Fruit fly (Drosophila melanogaster) whole organism, embryonic: ENCODE measurements around the gene CG14647.

Source experiments
- C15 ChIP-seq: fragments of 200-800 bp; sonication (Bioruptor generic); IDR thresholded peaks from 3 replicates; pipeline ENCODE4 v1.3.6; 2022; ENCODE audit warnings: missing biosample characterization, missing genetic modification characterization
- CG11696 ChIP-seq: fragments of 200-800 bp; sonication (Bioruptor generic); IDR thresholded peaks from 2 replicates; pipeline ENCODE4 v1.3.6; 2022; ENCODE audit warnings: missing biosample characterization, missing genetic modification characterization
- CG12071 ChIP-seq: fragments of 200-800 bp; sonication (Bioruptor generic); optimal IDR thresholded peaks from 3 replicates; lab custom pipeline; 2018; ENCODE audit warnings: missing biosample characterization, mild to moderate bottlenecking, missing genetic modification characterization
- CG12219 ChIP-seq: fragments of 200-800 bp; sonication (Bioruptor generic); optimal IDR thresholded peaks from 3 replicates; lab custom pipeline; 2018; ENCODE audit warnings: missing biosample characterization, mild to moderate bottlenecking, missing genetic modification characterization
- CG12299 ChIP-seq: fragments of 200-800 bp; sonication (Bioruptor generic); optimal IDR thresholded peaks from 2 replicates; lab custom pipeline; 2018; ENCODE audit warnings: missing biosample characterization, mild to moderate bottlenecking, missing genetic modification characterization
- CG12391 ChIP-seq: fragments of 200-800 bp; sonication (Bioruptor generic); optimal IDR thresholded peaks from 3 replicates; lab custom pipeline; 2018; ENCODE audit warnings: missing biosample characterization, mild to moderate bottlenecking, missing genetic modification characterization, moderate library complexity
- CG14667 ChIP-seq: fragments of 200-800 bp; sonication (Bioruptor generic); IDR thresholded peaks from 2 replicates; pipeline ENCODE4 v1.3.6; 2022; ENCODE audit warnings: missing biosample characterization, missing genetic modification characterization
- CG17912 ChIP-seq: fragments of 200-800 bp; sonication (Bioruptor generic); optimal IDR thresholded peaks from 2 replicates; lab custom pipeline; 2018; ENCODE audit warnings: missing biosample characterization, mild to moderate bottlenecking, missing genetic modification characterization
- CG18476 ChIP-seq: fragments of 200-800 bp; sonication (Bioruptor generic); optimal IDR thresholded peaks from 2 replicates; lab custom pipeline; 2016; ENCODE audit warnings: missing biosample characterization, mild to moderate bottlenecking, missing genetic modification characterization
- CG3163 ChIP-seq: fragments of 200-800 bp; sonication (Bioruptor generic); optimal IDR thresholded peaks from 3 replicates; lab custom pipeline; 2016; ENCODE audit warnings: missing biosample characterization, missing genetic modification characterization
- CG32532 ChIP-seq: fragments of 200-800 bp; sonication (Bioruptor generic); IDR thresholded peaks from 2 replicates; pipeline ENCODE4 v1.3.6; 2022; ENCODE audit warnings: missing biosample characterization, missing genetic modification characterization
- CG3281 ChIP-seq: fragments of 200-800 bp; sonication (Bioruptor generic); optimal IDR thresholded peaks from 3 replicates; lab custom pipeline; 2017; ENCODE audit warnings: missing biosample characterization, mild to moderate bottlenecking, missing genetic modification characterization
- CG4360 ChIP-seq: fragments of 200-800 bp; sonication (Bioruptor generic); IDR thresholded peaks from 2 replicates; pipeline ENCODE4 v1.3.6; 2022; ENCODE audit warnings: missing biosample characterization, missing genetic modification characterization
- CG5245 ChIP-seq: fragments of 200-800 bp; sonication (Bioruptor generic); optimal IDR thresholded peaks from 3 replicates; lab custom pipeline; 2016; ENCODE audit warnings: missing biosample characterization, missing genetic modification characterization
- CG6813 ChIP-seq: fragments of 200-800 bp; sonication (Bioruptor generic); optimal IDR thresholded peaks from 2 replicates; lab custom pipeline; 2017; ENCODE audit warnings: missing biosample characterization, missing genetic modification characterization, mild to moderate bottlenecking, moderate library complexity, missing genetic modification reagents
- CG7556 ChIP-seq: fragments of 200-800 bp; sonication (Bioruptor generic); optimal IDR thresholded peaks from 2 replicates; lab custom pipeline; 2017; ENCODE audit warnings: missing biosample characterization, mild to moderate bottlenecking, missing genetic modification characterization
- CG7745 ChIP-seq: fragments of 200-800 bp; sonication (Bioruptor generic); optimal IDR thresholded peaks from 2 replicates; lab custom pipeline; 2018; ENCODE audit warnings: missing biosample characterization, mild to moderate bottlenecking, missing genetic modification characterization, moderate library complexity
- CG7786 ChIP-seq: fragments of 200-800 bp; sonication (Bioruptor generic); optimal IDR thresholded peaks from 2 replicates; lab custom pipeline; 2016; ENCODE audit warnings: missing biosample characterization, missing genetic modification characterization
- CG7963 ChIP-seq: fragments of 200-800 bp; sonication (Bioruptor generic); IDR thresholded peaks from 3 replicates; pipeline ENCODE4 v1.3.6; 2022; ENCODE audit warnings: missing biosample characterization, missing genetic modification characterization; ENCODE audit not compliant: partially characterized antibody
- CG8765 ChIP-seq: fragments of 200-800 bp; sonication (Bioruptor generic); IDR thresholded peaks from 2 replicates; pipeline ENCODE4 v1.3.6; 2022; ENCODE audit warnings: missing biosample characterization, missing genetic modification characterization
- CG9437 ChIP-seq: fragments of 200-800 bp; sonication (Bioruptor generic); optimal IDR thresholded peaks from 2 replicates; lab custom pipeline; 2018; ENCODE audit warnings: missing biosample characterization, mild to moderate bottlenecking, missing genetic modification characterization
- CG9609 ChIP-seq: fragments of 200-800 bp; sonication (Bioruptor generic); optimal IDR thresholded peaks from 3 replicates; lab custom pipeline; 2016; ENCODE audit warnings: missing biosample characterization, missing genetic modification characterization
- CrebB ChIP-seq: fragments of 200-800 bp; sonication (Bioruptor generic); optimal IDR thresholded peaks from 3 replicates; lab custom pipeline; 2018; ENCODE audit warnings: missing biosample characterization, mild to moderate bottlenecking, missing genetic modification characterization
- Dip3 ChIP-seq: fragments of 200-800 bp; sonication (Bioruptor generic); optimal IDR thresholded peaks from 3 replicates; lab custom pipeline; 2016; ENCODE audit warnings: missing biosample characterization, missing genetic modification characterization
- Fer3 ChIP-seq: fragments of 200-800 bp; sonication (Bioruptor generic); optimal IDR thresholded peaks from 2 replicates; lab custom pipeline; 2018; ENCODE audit warnings: missing biosample characterization, mild to moderate bottlenecking, missing genetic modification characterization, moderate library complexity
- HLH4C ChIP-seq: fragments of 200-800 bp; sonication (Bioruptor generic); IDR thresholded peaks from 3 replicates; pipeline ENCODE4 v1.3.6; 2022; ENCODE audit warnings: missing biosample characterization, missing genetic modification characterization; ENCODE audit not compliant: partially characterized antibody
- Mes4 ChIP-seq: fragments of 200-800 bp; sonication (Bioruptor generic); optimal IDR thresholded peaks from 2 replicates; lab custom pipeline; 2016; ENCODE audit warnings: missing biosample characterization, missing genetic modification characterization
- Optix ChIP-seq: fragments of 200-800 bp; sonication (Bioruptor generic); IDR thresholded peaks from 3 replicates; pipeline ENCODE4 v1.3.6; 2022; ENCODE audit warnings: missing biosample characterization, missing genetic modification characterization
- Ptx1 ChIP-seq: fragments of 200-800 bp; sonication (Bioruptor generic); IDR thresholded peaks from 2 replicates; pipeline ENCODE4 v1.3.6; 2022; ENCODE audit warnings: missing biosample characterization, missing genetic modification characterization
- Sox100B ChIP-seq: fragments of 200-800 bp; sonication (Bioruptor generic); optimal IDR thresholded peaks from 3 replicates; lab custom pipeline; 2018; ENCODE audit warnings: missing biosample characterization, mild to moderate bottlenecking, missing genetic modification characterization
- Taf1 ChIP-seq: fragments of 200-800 bp; sonication (Bioruptor generic); IDR thresholded peaks from 2 replicates; pipeline ENCODE4 v1.3.6; 2022; ENCODE audit warnings: missing biosample characterization, missing genetic modification characterization
- Usf ChIP-seq: fragments of 200-800 bp; sonication (Bioruptor generic); optimal IDR thresholded peaks from 2 replicates; lab custom pipeline; 2017; ENCODE audit warnings: missing genotype, missing biosample characterization, missing genetic modification characterization
- ato ChIP-seq: fragments of 200-800 bp; sonication (Bioruptor generic); IDR thresholded peaks from 2 replicates; pipeline ENCODE4 v1.3.6; 2022; ENCODE audit warnings: missing biosample characterization, missing genetic modification characterization; ENCODE audit not compliant: partially characterized antibody
- dmrt99B ChIP-seq: fragments of 200-800 bp; sonication (Bioruptor generic); optimal IDR thresholded peaks from 2 replicates; lab custom pipeline; 2018; ENCODE audit warnings: missing biosample characterization, mild to moderate bottlenecking, missing genetic modification characterization, moderate library complexity
- exex ChIP-seq: fragments of 200-800 bp; sonication (Bioruptor generic); optimal IDR thresholded peaks from 4 replicates; lab custom pipeline; 2018; ENCODE audit warnings: missing biosample characterization, mild to moderate bottlenecking, missing genetic modification characterization, moderate library complexity
- jigr1 ChIP-seq: fragments of 200-800 bp; sonication (Bioruptor generic); IDR thresholded peaks from 3 replicates; pipeline ENCODE4 v1.3.6; 2022; ENCODE audit warnings: missing biosample characterization, missing genetic modification characterization
- jumu ChIP-seq: fragments of 200-800 bp; sonication (Bioruptor generic); optimal IDR thresholded peaks from 3 replicates; lab custom pipeline; 2016; ENCODE audit warnings: missing biosample characterization, missing genetic modification characterization
- knrl ChIP-seq: fragments of 200-800 bp; sonication (Bioruptor generic); IDR thresholded peaks from 3 replicates; pipeline ENCODE4 v1.3.6; 2022; ENCODE audit warnings: missing biosample characterization, missing genetic modification characterization; ENCODE audit not compliant: partially characterized antibody
- lmd ChIP-seq: fragments of 200-800 bp; sonication (Bioruptor generic); IDR thresholded peaks from 2 replicates; pipeline ENCODE4 v1.3.6; 2022; ENCODE audit warnings: missing biosample characterization, missing genetic modification characterization
- mam ChIP-seq: fragments of 200-800 bp; sonication (Bioruptor generic); optimal IDR thresholded peaks from 3 replicates; lab custom pipeline; 2016; ENCODE audit warnings: missing biosample characterization, missing genetic modification characterization
- nau ChIP-seq: fragments of 200-800 bp; sonication (Bioruptor generic); optimal IDR thresholded peaks from 3 replicates; lab custom pipeline; 2017; ENCODE audit warnings: missing biosample characterization, mild to moderate bottlenecking, missing genetic modification characterization, missing genetic modification reagents
- nerfin-1 ChIP-seq: fragments of 200-800 bp; sonication (Bioruptor generic); optimal IDR thresholded peaks from 3 replicates; lab custom pipeline; 2019; ENCODE audit warnings: missing biosample characterization, mild to moderate bottlenecking, missing genetic modification characterization, moderate library complexity
- peb ChIP-seq: fragments of 200-800 bp; sonication (Bioruptor generic); IDR thresholded peaks from 2 replicates; pipeline ENCODE4 v1.3.6; 2022; ENCODE audit warnings: missing biosample characterization, missing genetic modification characterization
- pnt ChIP-seq: fragments of 200-800 bp; sonication (Bioruptor generic); optimal IDR thresholded peaks from 3 replicates; lab custom pipeline; 2016; ENCODE audit warnings: missing biosample characterization, missing genetic modification characterization
- pzg ChIP-seq: fragments of 200-800 bp; sonication (Bioruptor generic); optimal IDR thresholded peaks from 3 replicates; lab custom pipeline; 2018; ENCODE audit warnings: missing biosample characterization, mild to moderate bottlenecking, missing genetic modification characterization, moderate library complexity
- shn ChIP-seq: fragments of 200-800 bp; sonication (Bioruptor generic); optimal IDR thresholded peaks from 3 replicates; lab custom pipeline; 2016; ENCODE audit warnings: missing biosample characterization, missing genetic modification characterization
- sima ChIP-seq: fragments of 200-800 bp; sonication (Bioruptor generic); optimal IDR thresholded peaks from 2 replicates; lab custom pipeline; 2016; ENCODE audit warnings: missing biosample characterization, missing genetic modification characterization
- ssp ChIP-seq: fragments of 200-800 bp; sonication (Bioruptor generic); IDR thresholded peaks from 2 replicates; pipeline ENCODE4 v1.3.6; 2022; ENCODE audit warnings: missing biosample characterization, missing genetic modification characterization
- toy ChIP-seq: fragments of 200-800 bp; sonication (Bioruptor generic); IDR thresholded peaks from 2 replicates; pipeline ENCODE4 v1.3.6; 2022; ENCODE audit warnings: missing biosample characterization, missing genetic modification characterization
- ttk ChIP-seq: fragments of 200-800 bp; sonication (Bioruptor generic); IDR thresholded peaks from 2 replicates; pipeline ENCODE4 v2.1.2; 2022; ENCODE audit warnings: missing biosample characterization, missing genetic modification characterization

The CG14647 gene

dm6 chr3R:4402884-4403705 lies 2.8 kb downstream of the CG14647 start, which contains the start of gene lost (continued):
- TF ChIP-seq shn (GFP tag; lab: Kevin White, UChicago) (peak; percentile 32), CrebB (tag; lab: Kevin White, UChicago) (peak; percentile 21), CG3281 (peak; percentile 33), HLH4C (GFP tag; lab: Robert Waterston, UW) (peak; percentile 96), C15 (no peak), Ptx1 (GFP tag; lab: Robert Waterston, UW) (peak; percentile 25; the same call in 1 of the 2 replicates), CG7745 (tag; lab: Kevin White, UChicago) (no peak), Usf (GFP tag; lab: Kevin White, UChicago) (no peak), jumu (no peak), CG5245 (GFP tag; lab: Kevin White, UChicago) (no peak), CG4360 (no peak), pnt (GFP tag; lab: Kevin White, UChicago) (no peak), CG14667 (GFP tag; lab: Robert Waterston, UW) (no peak), CG12391 (tag; lab: Kevin White, UChicago) (peak; percentile 58), peb (GFP tag; lab: Robert Waterston, UW) (no peak), CG7786 (GFP tag; lab: Kevin White, UChicago) (no peak), Mes4 (GFP tag; lab: Kevin White, UChicago) (no peak), CG11696 (GFP tag; lab: Robert Waterston, UW) (no peak), nerfin-1 (tag; lab: Kevin White, UChicago) (no peak), CG7963 (peak; percentile 97), knrl (GFP tag; lab: Robert Waterston, UW) (peak; percentile 99), pzg (GFP tag; lab: Kevin White, UChicago) (peak; percentile 90), CG17912 (GFP tag; lab: Kevin White, UChicago) (no peak), exex (tag; lab: Kevin White, UChicago) (peak; percentile 17), Sox100B (GFP tag; lab: Kevin White, UChicago) (no peak), Fer3 (tag; lab: Kevin White, UChicago) (peak; percentile 41), lmd (GFP tag; lab: Robert Waterston, UW) (peak; percentile 27; the same call in 1 of the 2 replicates), CG9609 (no peak), CG18476 (GFP tag; lab: Kevin White, UChicago) (no peak), ssp (peak; percentile 89), CG9437 (GFP tag; lab: Kevin White, UChicago) (peak; percentile 98), Taf1 (no peak), Optix (GFP tag; lab: Robert Waterston, UW) (no peak), ato (GFP tag; lab: Robert Waterston, UW) (peak; percentile 96), CG6813 (GFP tag; lab: Kevin White, UChicago) (no peak), CG12299 (tag; lab: Kevin White, UChicago) (no peak), toy (no peak), nau (GFP tag; lab: Kevin White, UChicago) (no peak), CG12219 (GFP tag; lab: Kevin White, UChicago) (peak; percentile 1), sima (GFP tag; lab: Kevin White, UChicago) (no peak), jigr1 (no peak; the same call in 2 of the 3 replicates), CG12071 (GFP tag; lab: Kevin White, UChicago) (no peak), Dip3 (GFP tag; lab: Kevin White, UChicago) (no peak), dmrt99B (no peak), CG32532 (GFP tag; lab: Robert Waterston, UW) (peak; percentile 69), ttk (GFP tag; lab: Robert Waterston, UW) (peak; percentile 25; the same call in 1 of the 2 replicates), CG3163 (no peak), CG7556 (GFP tag; lab: Kevin White, UChicago) (no peak), CG8765 (GFP tag; lab: Robert Waterston, UW) (no peak), mam (GFP tag; lab: Kevin White, UChicago) (peak; percentile 29)
